Worm (Caenorhabditis elegans): Measurements from ENCODE around the gene eat-20.

DNA sequence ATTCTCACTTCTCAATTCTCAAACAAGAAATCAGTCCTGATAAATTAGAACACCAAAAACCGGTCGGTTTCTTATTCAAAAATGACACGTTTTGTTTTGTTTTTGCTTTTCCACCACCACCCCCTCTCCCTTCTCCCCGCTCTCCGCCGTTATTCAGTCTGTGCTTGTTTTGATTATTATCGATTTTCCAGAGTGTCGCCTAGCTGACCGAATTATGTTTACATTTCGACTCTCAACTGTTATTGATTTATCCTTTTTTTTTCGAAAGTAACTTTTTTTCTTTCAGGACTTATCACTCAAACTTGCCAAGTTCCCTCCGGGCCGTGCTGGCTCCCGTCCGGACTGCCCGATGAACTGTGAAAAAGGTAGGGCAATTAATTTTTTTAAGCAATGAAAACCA, 16.5 kb upstream of the eat-20 start, which contains the start of gene gob-1:
- TF ChIP-seq nhr-90 (tag; optimal IDR thresholded peaks at IDR 0.05) = no peak
- TF ChIP-seq dpl-1 (GFP tag; optimal IDR thresholded peaks at IDR 0.05) = no peak
- TF ChIP-seq ekl-4 (GFP tag; IDR thresholded peaks at IDR 0.05) = no peak
- TF ChIP-seq chd-7 (tag; optimal IDR thresholded peaks at IDR 0.05) = no peak
- TF ChIP-seq B0019.2 (GFP tag; conservative IDR thresholded peaks at IDR 0.05) = no peak
- TF ChIP-seq sea-2 (GFP tag; IDR thresholded peaks at IDR 0.05) = no peak
- TF ChIP-seq nhr-179 (tag; optimal IDR thresholded peaks at IDR 0.05) = no peak
- no peak for TF ChIP-seq unc-130 (GFP tag; optimal IDR thresholded peaks at IDR 0.05)
- no peak for TF ChIP-seq lin-54 (GFP tag; optimal IDR thresholded peaks at IDR 0.05)
